Worm (Caenorhabditis elegans): ENCODE data around the gene sti-1.

The sti-1 gene

DNA sequence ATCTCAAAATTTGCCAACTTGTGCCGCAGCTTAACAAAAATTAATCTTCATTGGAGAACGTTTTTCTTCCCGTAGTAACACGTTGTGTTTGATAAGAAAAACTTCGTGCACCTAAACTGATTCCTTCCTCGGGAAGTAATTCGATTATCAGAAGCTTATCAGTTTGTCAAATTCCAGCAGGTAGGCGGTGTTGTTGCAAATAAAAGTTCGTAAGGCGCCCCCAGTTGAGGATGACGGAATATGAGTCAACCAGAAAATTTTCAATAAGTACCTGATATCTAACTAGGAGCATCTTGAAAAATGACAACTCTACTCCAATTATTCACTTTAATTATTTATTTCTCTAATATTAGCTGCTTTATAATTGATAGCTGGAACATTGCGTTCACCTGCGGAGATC lies 31.5 kb upstream of the sti-1 start, which contains the start of gene C05E4.7:
TSS of gene C05E4.7 (plus strand) at position 301 of the 400 bp plus-strand sequence.
- TF ChIP-seq dao-5 (tag; optimal IDR thresholded peaks at IDR 0.05) (no peak), him-1 (tag; optimal IDR thresholded peaks at IDR 0.05) (no peak)

DNA sequence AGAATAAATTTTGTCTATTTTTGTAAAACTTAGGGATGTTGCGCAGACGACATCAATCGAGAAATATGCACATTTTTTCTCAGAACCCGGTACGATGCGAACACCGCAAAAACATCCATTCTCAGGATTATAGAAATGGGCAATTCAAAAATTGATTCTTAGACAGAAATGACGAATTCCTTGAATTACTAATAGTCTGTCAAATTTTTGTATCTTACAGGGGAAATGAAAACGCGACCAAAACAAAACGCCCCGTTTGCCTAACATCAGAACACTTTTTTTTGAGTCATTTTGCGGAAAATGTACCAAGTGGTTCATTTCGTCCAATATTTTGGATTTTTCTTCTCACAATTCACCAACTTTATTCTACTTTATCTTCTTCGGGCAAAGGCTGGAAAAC lies 30.0 kb upstream of the sti-1 start, which contains the start of gene str-134:
TSS of gene str-134 (plus strand) at position 301 of the 400 bp plus-strand sequence.
- no peak for TF ChIP-seq dao-5 (tag; optimal IDR thresholded peaks at IDR 0.05)
- no peak for TF ChIP-seq W03F9.2 (tag; optimal IDR thresholded peaks at IDR 0.05)
- no peak for TF ChIP-seq him-1 (tag; optimal IDR thresholded peaks at IDR 0.05)

DNA sequence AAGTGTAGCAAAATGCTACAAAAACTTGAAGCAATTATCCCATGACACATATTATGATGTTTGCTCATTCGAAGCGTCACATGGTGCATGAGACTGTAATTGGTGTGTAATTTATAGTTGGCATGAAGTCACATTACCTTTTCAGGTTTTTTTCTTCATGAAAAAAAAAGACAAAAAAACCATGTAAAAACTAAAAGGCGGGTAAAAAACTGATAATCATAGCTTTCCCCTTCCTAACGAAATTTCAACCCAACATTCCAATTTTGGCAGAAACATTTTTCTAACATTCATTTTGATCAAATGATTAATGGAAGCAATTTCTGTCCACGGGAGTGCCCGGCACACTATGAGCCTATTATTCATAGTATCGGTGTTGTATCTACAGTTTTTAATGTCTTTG lies 25.3 kb upstream of the sti-1 start, which contains the start of gene sri-4:
TSS of gene sri-4 (plus strand) at position 301 of the 400 bp plus-strand sequence.
- TF ChIP-seq him-1 (tag; optimal IDR thresholded peaks at IDR 0.05) (no peak), W03F9.2 (tag; optimal IDR thresholded peaks at IDR 0.05) (no peak), dao-5 (tag; optimal IDR thresholded peaks at IDR 0.05) (no peak)

DNA sequence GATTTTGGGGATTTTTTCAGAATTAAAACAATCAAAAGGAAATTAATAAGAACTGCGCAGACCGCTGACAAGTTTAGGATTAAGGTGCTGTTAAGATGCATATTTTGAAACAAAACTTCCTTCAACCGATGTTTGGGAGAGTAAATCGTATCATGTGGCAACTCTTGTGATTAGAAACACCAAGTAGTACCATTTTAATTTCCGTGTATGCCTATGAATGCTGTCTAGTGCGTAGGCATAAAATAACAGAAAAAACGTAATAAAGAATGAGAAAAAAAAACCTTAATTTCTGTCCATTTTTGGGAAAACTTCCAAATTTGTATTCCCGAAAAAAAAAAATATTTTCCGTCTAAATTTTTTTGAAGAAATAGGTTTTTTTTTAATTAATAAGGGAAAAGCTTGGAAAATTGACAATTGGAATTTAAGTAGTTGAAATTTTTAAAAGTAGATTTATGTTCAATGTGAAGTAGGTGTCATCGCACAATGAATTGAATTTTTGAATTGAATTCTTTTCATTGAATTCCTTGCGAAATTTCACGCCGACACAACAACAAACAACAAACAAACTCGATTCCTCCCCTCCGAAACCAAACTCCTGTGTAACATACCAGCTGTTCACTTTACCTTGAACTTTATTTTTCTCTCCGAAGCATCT lies 20.5 kb upstream of the sti-1 start, which contains the start of the genes str-262 and srp-1:
TSS of gene str-262 (minus strand) at position 101 of the 655 bp plus-strand sequence.
TSS of gene srp-1 (plus strand) at position 605 of the 655 bp plus-strand sequence.
- TF ChIP-seq W03F9.2 (tag; optimal IDR thresholded peaks at IDR 0.05) (no peak), him-1 (tag; optimal IDR thresholded peaks at IDR 0.05) (no peak), dao-5 (tag; optimal IDR thresholded peaks at IDR 0.05) (no peak)

DNA sequence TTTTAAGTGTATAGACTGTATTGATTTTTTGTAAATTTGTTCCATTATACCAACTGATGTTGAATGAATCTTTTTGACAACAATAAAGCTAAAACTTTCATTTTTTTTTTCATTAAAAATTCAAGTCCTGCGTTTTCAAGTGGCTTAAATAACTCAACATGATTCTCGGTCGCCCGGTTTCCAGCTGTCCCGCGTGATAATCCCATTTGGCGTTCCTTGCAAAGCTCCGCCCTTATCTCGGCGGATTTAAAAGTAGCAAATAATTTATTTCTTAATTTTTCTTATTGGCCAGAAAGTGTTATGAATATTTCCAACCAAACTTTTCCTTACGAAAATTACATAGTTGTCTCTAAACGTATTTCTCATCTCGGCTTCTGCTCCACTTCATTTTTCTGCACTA lies 17.1 kb upstream of the sti-1 start, which contains the start of gene str-20:
TSS of gene str-20 (plus strand) at position 301 of the 400 bp plus-strand sequence.
- no peak for TF ChIP-seq dao-5 (tag; optimal IDR thresholded peaks at IDR 0.05)
- TF ChIP-seq him-1 (tag; optimal IDR thresholded peaks at IDR 0.05): no peak
- TF ChIP-seq W03F9.2 (tag; optimal IDR thresholded peaks at IDR 0.05): no peak

DNA sequence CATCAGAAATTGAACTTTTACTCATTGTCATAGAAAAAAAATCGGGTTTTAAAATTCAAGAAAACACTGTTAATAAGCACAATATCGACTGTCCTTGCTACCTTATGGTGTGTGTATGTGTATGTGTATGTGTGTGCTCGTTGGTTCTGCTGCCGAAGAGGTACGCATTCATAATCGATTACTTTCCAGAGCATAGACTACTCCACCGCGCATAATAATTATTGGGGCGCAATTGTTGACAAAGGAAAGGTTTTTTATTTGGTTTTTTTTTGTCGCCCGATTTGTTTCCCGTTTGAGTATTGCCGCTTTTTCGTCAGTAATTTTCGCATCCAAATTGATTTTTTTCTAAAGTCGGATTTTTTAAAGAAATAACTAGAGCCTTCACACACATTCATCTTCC lies 12.1 kb upstream of the sti-1 start, which contains the start of gene C05E4.15:
TSS of gene C05E4.15 (minus strand) at position 101 of the 400 bp plus-strand sequence.
- TF ChIP-seq dao-5 (tag; optimal IDR thresholded peaks at IDR 0.05): no peak
- TF ChIP-seq W03F9.2 (tag; optimal IDR thresholded peaks at IDR 0.05): no peak
- no peak for TF ChIP-seq him-1 (tag; optimal IDR thresholded peaks at IDR 0.05)

DNA sequence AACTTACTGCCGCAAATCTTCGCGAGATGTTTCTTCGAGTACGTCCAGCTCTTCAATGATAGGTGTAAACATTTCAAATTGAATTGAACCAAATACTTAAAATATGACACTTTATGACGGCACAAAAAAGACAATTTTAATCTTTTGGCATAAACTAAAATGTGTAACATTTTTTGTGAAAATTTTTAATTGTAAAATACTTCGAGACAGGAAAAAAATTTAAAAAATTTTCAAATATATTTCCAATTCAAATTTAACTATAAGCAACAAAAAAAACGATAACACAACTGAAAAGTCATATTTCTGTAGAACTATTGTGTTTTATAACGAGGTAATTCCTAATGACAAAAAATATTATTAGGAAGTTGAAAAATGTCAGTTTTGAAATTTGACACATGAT lies 11.4 kb upstream of the sti-1 start, which contains the start of gene C05E4.12:
TSS of gene C05E4.12 (minus strand) at position 101 of the 400 bp plus-strand sequence.
- TF ChIP-seq W03F9.2 (tag; optimal IDR thresholded peaks at IDR 0.05): no peak
- TF ChIP-seq him-1 (tag; optimal IDR thresholded peaks at IDR 0.05): no peak
- TF ChIP-seq dao-5 (tag; optimal IDR thresholded peaks at IDR 0.05): no peak

DNA sequence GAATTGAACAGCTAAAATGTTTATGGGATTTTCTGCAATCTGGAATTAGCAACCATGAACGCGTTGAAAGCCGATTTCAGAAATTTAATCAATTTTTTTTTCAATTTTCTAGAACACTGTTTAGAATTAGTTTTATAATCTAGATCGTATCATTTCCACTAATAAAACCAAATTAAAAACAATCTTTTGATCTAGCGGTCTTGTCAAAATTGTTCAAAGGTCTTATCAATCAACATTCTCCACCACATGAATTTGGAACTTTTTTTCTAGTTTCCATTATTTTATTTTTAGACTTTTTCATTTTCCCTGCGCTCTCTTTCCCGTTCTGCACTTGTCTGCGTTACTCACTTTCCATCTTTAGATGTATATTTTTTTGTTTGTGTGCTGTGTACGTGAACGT lies 11.0 kb upstream of the sti-1 start, which contains the start of gene srp-2:
TSS of gene srp-2 (plus strand) at position 301 of the 400 bp plus-strand sequence.
- TF ChIP-seq W03F9.2 (tag; optimal IDR thresholded peaks at IDR 0.05): no peak
- no peak for TF ChIP-seq him-1 (tag; optimal IDR thresholded peaks at IDR 0.05)
- no peak for TF ChIP-seq dao-5 (tag; optimal IDR thresholded peaks at IDR 0.05)

DNA sequence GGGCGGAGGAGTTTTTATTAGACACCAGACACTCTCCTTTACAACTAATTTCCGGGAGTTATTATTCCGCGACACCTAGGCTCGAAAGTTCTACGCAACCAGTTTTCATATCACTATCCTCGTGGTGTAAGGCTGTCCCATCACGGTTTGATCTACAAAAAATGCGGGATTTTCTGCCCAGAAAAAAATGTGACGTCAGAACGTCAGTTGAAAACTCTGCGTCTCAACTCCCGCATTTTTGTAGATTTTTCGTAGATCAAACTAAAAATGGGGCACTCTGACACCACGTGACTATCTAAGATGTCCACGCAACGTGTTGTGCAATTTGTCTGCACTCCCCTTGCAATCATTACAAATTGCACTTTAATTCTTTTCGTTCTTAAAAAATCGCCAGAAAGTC lies 8.6 kb upstream of the sti-1 start, which contains the start of gene str-238:
TSS of gene str-238 (plus strand) at position 301 of the 400 bp plus-strand sequence.
- TF ChIP-seq dao-5 (tag; optimal IDR thresholded peaks at IDR 0.05) (no peak), him-1 (tag; optimal IDR thresholded peaks at IDR 0.05) (no peak), W03F9.2 (tag; optimal IDR thresholded peaks at IDR 0.05) (no peak)

DNA sequence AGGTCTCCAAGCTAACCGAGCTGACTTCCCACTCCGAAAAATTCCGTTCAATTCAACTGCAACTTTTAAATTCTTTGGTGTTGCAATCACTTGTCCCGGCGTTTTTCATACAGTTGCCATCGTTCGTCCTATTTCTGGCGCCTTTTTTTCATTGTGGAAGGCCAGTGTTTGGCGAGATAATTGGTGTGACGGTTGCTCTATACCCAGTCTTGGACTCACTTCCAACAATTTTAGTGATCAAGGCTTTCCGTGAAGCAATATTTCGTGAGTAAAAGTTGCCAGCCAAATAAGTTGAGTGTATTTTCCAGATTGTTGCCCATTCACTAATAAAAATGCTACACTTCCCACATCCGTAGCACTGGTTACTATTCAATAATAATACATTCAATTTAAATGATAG lies 1.1 kb upstream of the sti-1 start:
- TF ChIP-seq dao-5 (tag; optimal IDR thresholded peaks at IDR 0.05) (no peak), him-1 (tag; optimal IDR thresholded peaks at IDR 0.05) (no peak), W03F9.2 (tag; optimal IDR thresholded peaks at IDR 0.05) (no peak)

DNA sequence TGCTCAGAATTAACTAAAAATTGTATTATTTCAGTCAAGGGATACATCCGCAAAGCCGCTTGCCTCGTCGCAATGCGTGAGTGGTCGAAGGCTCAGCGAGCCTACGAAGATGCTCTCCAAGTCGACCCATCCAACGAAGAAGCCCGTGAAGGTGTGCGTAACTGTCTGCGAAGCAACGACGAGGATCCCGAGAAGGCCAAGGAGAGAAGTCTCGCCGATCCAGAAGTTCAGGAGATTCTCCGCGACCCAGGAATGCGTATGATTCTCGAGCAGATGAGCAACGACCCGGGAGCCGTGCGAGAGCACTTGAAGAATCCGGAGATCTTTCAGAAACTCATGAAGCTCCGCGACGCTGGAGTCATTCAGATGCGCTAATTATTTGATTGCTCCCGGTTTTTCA lies 1.0 kb downstream of the sti-1 start:
- TF ChIP-seq him-1 (tag; optimal IDR thresholded peaks at IDR 0.05): no peak
- no peak for TF ChIP-seq W03F9.2 (tag; optimal IDR thresholded peaks at IDR 0.05)
- TF ChIP-seq dao-5 (tag; optimal IDR thresholded peaks at IDR 0.05): no peak

DNA sequence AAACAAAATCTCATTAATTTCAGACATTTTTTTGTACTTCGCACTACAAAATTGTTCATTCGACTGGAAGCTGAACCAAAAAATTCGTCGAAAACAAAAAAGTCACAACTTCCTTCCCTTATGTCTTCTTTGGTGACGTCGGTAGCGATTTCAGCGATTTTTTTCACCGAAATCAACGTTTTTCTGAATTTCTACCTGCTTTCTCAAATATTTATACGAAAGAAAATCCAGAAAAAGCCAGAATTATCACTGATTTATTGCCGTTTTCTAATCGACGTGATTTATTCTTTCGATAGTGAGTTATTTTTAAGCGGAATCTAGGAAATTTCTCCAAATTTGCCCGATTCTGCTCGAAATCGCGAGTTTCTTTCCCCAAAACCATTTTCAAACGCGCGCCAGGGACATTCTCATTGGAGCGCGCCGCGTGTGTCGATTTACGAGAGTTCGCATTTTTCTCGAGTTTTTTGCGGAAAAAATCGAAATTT lies 1.6 kb downstream of the sti-1 start, which contains the start of gene srbc-58:
TSS of gene srbc-58 (plus strand) at position 121 of the 485 bp plus-strand sequence.
- no peak for TF ChIP-seq dao-5 (tag; optimal IDR thresholded peaks at IDR 0.05)
- TF ChIP-seq him-1 (tag; optimal IDR thresholded peaks at IDR 0.05): no peak

DNA sequence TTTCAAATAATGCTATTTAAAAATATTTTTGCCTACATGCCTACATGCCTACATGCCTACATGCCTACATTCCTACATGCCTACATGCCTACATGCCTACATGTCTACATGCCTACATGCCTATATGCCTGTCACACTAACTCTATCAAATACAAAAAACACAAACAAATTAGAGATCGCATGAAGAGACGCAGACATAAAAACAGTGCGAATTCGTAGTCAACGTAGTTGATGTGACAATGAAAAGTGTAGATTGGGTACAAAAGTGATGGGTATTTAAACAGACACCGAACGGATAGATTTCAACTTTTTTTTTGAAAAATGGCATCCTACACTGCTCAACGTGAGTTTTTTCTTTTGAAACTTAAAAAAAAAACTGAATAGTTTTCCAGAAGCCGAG lies 4.0 kb downstream of the sti-1 start, which contains the start of gene R09E12.9:
TSS of gene R09E12.9 (plus strand) at position 316 of the 400 bp plus-strand sequence.
- TF ChIP-seq W03F9.2 (tag; optimal IDR thresholded peaks at IDR 0.05) (no peak), dao-5 (tag; optimal IDR thresholded peaks at IDR 0.05) (no peak), him-1 (tag; optimal IDR thresholded peaks at IDR 0.05) (no peak)

DNA sequence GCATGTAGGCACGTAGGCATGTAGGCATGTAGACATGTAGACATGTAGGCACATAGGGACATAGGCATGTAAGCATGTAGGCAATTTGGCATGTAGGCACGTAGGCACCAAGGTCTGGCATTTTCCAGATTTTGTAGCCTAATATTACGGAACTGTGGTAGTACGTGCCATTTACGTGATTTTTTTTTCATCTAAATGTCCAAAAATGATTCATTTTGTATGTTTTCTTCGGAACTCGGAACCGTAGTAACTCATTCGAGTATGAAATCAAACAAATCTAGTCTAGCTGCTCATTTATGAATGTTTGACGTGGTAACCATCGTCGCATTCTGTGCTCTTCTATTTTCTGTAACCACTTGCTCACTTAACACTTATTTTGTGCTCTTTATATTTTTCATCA lies 5.0 kb downstream of the sti-1 start, which contains the start of gene srbc-59:
TSS of gene srbc-59 (plus strand) at position 301 of the 400 bp plus-strand sequence.
- TF ChIP-seq W03F9.2 (tag; optimal IDR thresholded peaks at IDR 0.05) (no peak), dao-5 (tag; optimal IDR thresholded peaks at IDR 0.05) (no peak), him-1 (tag; optimal IDR thresholded peaks at IDR 0.05) (no peak)

Measured in whole organism, L4/young adult.